Fruit fly (Drosophila melanogaster): Measurements from ENCODE around the gene mira.

The mira gene

DNA sequence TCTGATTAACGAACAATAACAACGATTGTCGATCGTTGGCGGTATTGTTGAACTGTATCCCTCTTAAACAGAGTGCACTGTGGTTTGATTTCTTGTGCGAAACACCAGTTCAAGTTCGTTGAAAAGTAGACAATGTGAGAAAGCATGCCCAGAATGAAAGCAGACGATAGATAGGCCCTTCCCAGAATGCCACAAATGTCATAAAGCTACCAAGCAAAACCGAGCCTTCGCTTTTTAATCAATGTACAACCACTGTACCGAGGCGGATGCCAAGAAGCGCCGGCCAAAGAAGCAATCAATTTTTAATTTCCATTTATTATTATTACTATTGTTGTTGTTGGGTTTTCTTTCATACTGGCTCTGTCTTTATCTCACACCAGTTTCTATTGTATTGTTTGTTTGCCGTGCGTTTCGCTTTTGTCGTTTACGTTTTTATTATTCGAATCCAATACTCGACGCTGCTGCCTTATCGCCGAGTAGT, 26.0 kb downstream of the mira start (continued):
- TF ChIP-seq CG15011 (GFP tag; optimal IDR thresholded peaks at IDR 0.05) (peak; percentile 65), oc (tag; optimal IDR thresholded peaks at IDR 0.05) (peak; percentile 76), chinmo (GFP tag; IDR thresholded peaks at IDR 0.05; ENCODE audit: partially characterized antibody) (0 out of 4 replicates have a peak, but pooled peaks have one; percentile 10), tx (GFP tag; optimal IDR thresholded peaks at IDR 0.05) (peak; percentile 82), Awh (GFP tag; IDR thresholded peaks at IDR 0.05) (peak; percentile 87), bcd (GFP tag; optimal IDR thresholded peaks at IDR 0.05) (peak; percentile 72), CG2202 (tag; optimal IDR thresholded peaks at IDR 0.05) (peak; percentile 40), CG31388 (GFP tag; optimal IDR thresholded peaks at IDR 0.05) (peak; percentile 52), CG6854 (GFP tag; optimal IDR thresholded peaks at IDR 0.05) (peak; percentile 35), CG2199 (GFP tag; IDR thresholded peaks at IDR 0.05) (peak; percentile 73; the same call in 1 of the 3 replicates), amos (GFP tag; IDR thresholded peaks at IDR 0.05; ENCODE audit: partially characterized antibody) (no peak), Med (GFP tag) (peak; percentile 96), sim (GFP tag; IDR thresholded peaks at IDR 0.05) (peak; percentile 60; the same call in 1 of the 2 replicates), CG18619 (GFP tag; optimal IDR thresholded peaks at IDR 0.05) (peak; percentile 77), Fer3 (tag; optimal IDR thresholded peaks at IDR 0.05) (peak; percentile 74), fd102C (GFP tag; optimal IDR thresholded peaks at IDR 0.05) (no peak), CG16815 (GFP tag; optimal IDR thresholded peaks at IDR 0.05) (peak; percentile 68), CG15269 (tag; optimal IDR thresholded peaks at IDR 0.05) (peak; percentile 88), Ravus (GFP tag; IDR thresholded peaks at IDR 0.05) (peak; percentile 22; the same call in 1 of the 2 replicates), Opbp (GFP tag; IDR thresholded peaks at IDR 0.05; ENCODE audit: partially characterized antibody) (no peak; the same call in 2 of the 3 replicates), CG8765 (GFP tag; IDR thresholded peaks at IDR 0.05) (peak; percentile 57; the same call in 1 of the 2 replicates), CG31365 (tag; optimal IDR thresholded peaks at IDR 0.05) (peak; percentile 60), Dad (GFP tag; optimal IDR thresholded peaks at IDR 0.05) (peak; percentile 74), CG2116 (GFP tag; optimal IDR thresholded peaks at IDR 0.05) (peak; percentile 27), ssp (GFP tag; IDR thresholded peaks at IDR 0.05) (peak; percentile 49), CG18764 (GFP tag; optimal IDR thresholded peaks at IDR 0.05) (peak; percentile 70), fru (optimal IDR thresholded peaks at IDR 0.05) (no peak), CG15601 (tag; optimal IDR thresholded peaks at IDR 0.05) (peak; percentile 45), wek (GFP tag; optimal IDR thresholded peaks at IDR 0.05) (peak; percentile 26), Eip74EF (GFP tag; optimal IDR thresholded peaks at IDR 0.05) (peak in 1 of 2 experiments; percentile 52), Gug (GFP tag; IDR thresholded peaks at IDR 0.05) (peak; percentile 90), otp (GFP tag; IDR thresholded peaks at IDR 0.05) (0 out of 3 replicates have a peak, but pooled peaks have one; percentile 72), CG7987 (GFP tag; optimal IDR thresholded peaks at IDR 0.05) (peak; percentile 37), CG13296 (GFP tag; optimal IDR thresholded peaks at IDR 0.05) (peak; percentile 53), CG2889 (GFP tag; IDR thresholded peaks at IDR 0.05) (peak; percentile 85), CG18599 (GFP tag; optimal IDR thresholded peaks at IDR 0.05) (peak; percentile 88), Six4 (GFP tag; optimal IDR thresholded peaks at IDR 0.05) (peak; percentile 79), Atf6 (GFP tag; IDR thresholded peaks at IDR 0.05) (peak; percentile 76), CG14050 (GFP tag; IDR thresholded peaks at IDR 0.05) (peak; percentile 84), CG14965 (GFP tag; optimal IDR thresholded peaks at IDR 0.05; ENCODE audit: borderline replicate concordance) (no peak), ac (GFP tag; optimal IDR thresholded peaks at IDR 0.05) (no peak), Stat92E (GFP tag; optimal IDR thresholded peaks at IDR 0.05) (no peak), dmrt99B (tag; optimal IDR thresholded peaks at IDR 0.05) (peak; percentile 89), CG7271 (tag; optimal IDR thresholded peaks at IDR 0.05) (no peak), CG4404 (GFP tag; IDR thresholded peaks at IDR 0.05) (peak; percentile 59), CG10147 (GFP tag; optimal IDR thresholded peaks at IDR 0.05) (peak; percentile 61), Xbp1 (GFP tag; optimal IDR thresholded peaks at IDR 0.05) (peak; percentile 85), Drgx (GFP tag; IDR thresholded peaks at IDR 0.05) (peak; percentile 77), Blimp-1 (GFP tag; optimal IDR thresholded peaks at IDR 0.05) (peak; percentile 75)
